Fruit fly (Drosophila melanogaster): ENCODE data around the gene Rlip.

The Rlip gene

dm6 chr3R:21066469-21067284, 49.2 kb downstream of the Rlip start (continued):
- TF ChIP-seq chinmo (GFP tag; IDR thresholded peaks at IDR 0.05; ENCODE audit: partially characterized antibody) (0 out of 4 replicates have a peak, but pooled peaks have one; percentile 60), sqz (GFP tag; optimal IDR thresholded peaks at IDR 0.05) (no peak), cwo (GFP tag; optimal IDR thresholded peaks at IDR 0.05) (no peak), CG8290 (GFP tag; optimal IDR thresholded peaks at IDR 0.05) (no peak), CG8290 (tag; optimal IDR thresholded peaks at IDR 0.05) (no peak), Hand (GFP tag; optimal IDR thresholded peaks at IDR 0.05) (no peak), CG31365 (tag; optimal IDR thresholded peaks at IDR 0.05) (no peak), pan (optimal IDR thresholded peaks at IDR 0.05) (no peak), pan (GFP tag; optimal IDR thresholded peaks at IDR 0.05 in 1 of 2, IDR thresholded peaks at IDR 0.05 in 1 of 2) (no peak), HHEX (GFP tag; optimal IDR thresholded peaks at IDR 0.05) (no peak), otp (GFP tag; IDR thresholded peaks at IDR 0.05) (no peak), pita (GFP tag; optimal IDR thresholded peaks at IDR 0.05) (no peak), CG2129 (GFP tag; IDR thresholded peaks at IDR 0.05; ENCODE audit: partially characterized antibody) (no peak), br (optimal IDR thresholded peaks at IDR 0.05) (no peak), HLH3B (GFP tag; IDR thresholded peaks at IDR 0.05) (no peak), CG32767 (GFP tag; IDR thresholded peaks at IDR 0.05) (no peak), CG10267 (tag; optimal IDR thresholded peaks at IDR 0.05) (no peak), Taf1 (GFP tag; IDR thresholded peaks at IDR 0.05) (no peak), CG5953 (GFP tag; IDR thresholded peaks at IDR 0.05) (0 out of 2 replicates have a peak, but pooled peaks have one; percentile 16), CG10366 (GFP tag; IDR thresholded peaks at IDR 0.05) (no peak), CG10543 (GFP tag; optimal IDR thresholded peaks at IDR 0.05) (peak; percentile 41), sd (tag; optimal IDR thresholded peaks at IDR 0.05) (peak; percentile 3), CG16815 (GFP tag; optimal IDR thresholded peaks at IDR 0.05) (no peak), CG8924 (tag; optimal IDR thresholded peaks at IDR 0.05) (peak; percentile 33), mam (GFP tag; optimal IDR thresholded peaks at IDR 0.05) (no peak), CrebB (tag; optimal IDR thresholded peaks at IDR 0.05) (no peak), ci (GFP tag; IDR thresholded peaks at IDR 0.05) (0 out of 3 replicates have a peak, but pooled peaks have one; percentile 11), Blimp-1 (GFP tag; optimal IDR thresholded peaks at IDR 0.05) (peak; percentile 93), crol (GFP tag; IDR thresholded peaks at IDR 0.05) (0 out of 2 replicates have a peak, but pooled peaks have one; percentile 15), CG7372 (GFP tag; IDR thresholded peaks at IDR 0.05) (peak; percentile 67; the same call in 1 of the 2 replicates), CG2678 (tag; optimal IDR thresholded peaks at IDR 0.05) (no peak), CG4617 (GFP tag; optimal IDR thresholded peaks at IDR 0.05; ENCODE audit: borderline replicate concordance) (no peak), Med (GFP tag) (peak; percentile 55), corto (GFP tag; optimal IDR thresholded peaks at IDR 0.05) (no peak), CG9932 (GFP tag; IDR thresholded peaks at IDR 0.05) (0 out of 2 replicates have a peak, but pooled peaks have one; percentile 9), zen (tag; optimal IDR thresholded peaks at IDR 0.05) (no peak)

dm6 chr3R:21067543-21067942, 50.1 kb downstream of the Rlip start:
- TF ChIP-seq exex (tag; optimal IDR thresholded peaks at IDR 0.05) (peak; percentile 67), CG16779 (GFP tag; IDR thresholded peaks at IDR 0.05) (no peak)

dm6 chr3R:21069742-21070141, 52.3 kb downstream of the Rlip start:
- TF ChIP-seq Bdp1 (GFP tag; optimal IDR thresholded peaks at IDR 0.05) (no peak), Stat92E (GFP tag; optimal IDR thresholded peaks at IDR 0.05) (no peak), insv (GFP tag; optimal IDR thresholded peaks at IDR 0.05) (peak in 1 of 2 experiments; percentile 4), CG4820 (GFP tag; optimal IDR thresholded peaks at IDR 0.05) (no peak), nmo (GFP tag; optimal IDR thresholded peaks at IDR 0.05) (peak; percentile 11), CG14710 (tag; optimal IDR thresholded peaks at IDR 0.05) (peak; percentile 12), CG5245 (GFP tag; optimal IDR thresholded peaks at IDR 0.05) (no peak), CG3163 (GFP tag; optimal IDR thresholded peaks at IDR 0.05) (no peak), MESR4 (GFP tag; optimal IDR thresholded peaks at IDR 0.05) (no peak), CG11456 (GFP tag; IDR thresholded peaks at IDR 0.05) (no peak), CkIIα-i1 (GFP tag; IDR thresholded peaks at IDR 0.05) (no peak), E2f2 (GFP tag; IDR thresholded peaks at IDR 0.05) (0 out of 2 replicates have a peak, but pooled peaks have one; percentile 31)
